Fruit fly (Drosophila melanogaster): ENCODE data around the gene Gyc89Db.

Gyc89Db gene

dm6 chr3R:16510128-16510527 lies 33.2 kb downstream of the Gyc89Db start (continued):
- no peak for TF ChIP-seq Scr (GFP tag; IDR thresholded peaks at IDR 0.05; ENCODE audit: partially characterized antibody)
- TF ChIP-seq Hand (GFP tag; optimal IDR thresholded peaks at IDR 0.05): peak; percentile 1
- no peak for TF ChIP-seq CG11456 (GFP tag; IDR thresholded peaks at IDR 0.05)
- no peak for TF ChIP-seq Mad (GFP tag; optimal IDR thresholded peaks at IDR 0.05)
- TF ChIP-seq CG10565 (GFP tag; optimal IDR thresholded peaks at IDR 0.05): no peak
- no peak for TF ChIP-seq disco-r (GFP tag; optimal IDR thresholded peaks at IDR 0.05)
- no peak for TF ChIP-seq trh (GFP tag; optimal IDR thresholded peaks at IDR 0.05)
- TF ChIP-seq pnt (GFP tag; optimal IDR thresholded peaks at IDR 0.05): no peak
- peak; percentile 53 for TF ChIP-seq PHDP (tag; optimal IDR thresholded peaks at IDR 0.05)
- peak; percentile 67 for TF ChIP-seq CG18262 (tag; optimal IDR thresholded peaks at IDR 0.05)
- TF ChIP-seq lab (GFP tag; optimal IDR thresholded peaks at IDR 0.05): peak; percentile 56
- no peak for TF ChIP-seq Dek (tag; optimal IDR thresholded peaks at IDR 0.05)
- no peak for TF ChIP-seq Hmx (GFP tag; optimal IDR thresholded peaks at IDR 0.05)
- peak; percentile 23 for TF ChIP-seq HHEX (GFP tag; optimal IDR thresholded peaks at IDR 0.05)
- TF ChIP-seq CG12942 (GFP tag; optimal IDR thresholded peaks at IDR 0.05): no peak
- TF ChIP-seq Deaf1 (tag; optimal IDR thresholded peaks at IDR 0.05): peak; percentile 11
- TF ChIP-seq CG15011 (GFP tag; optimal IDR thresholded peaks at IDR 0.05): peak; percentile 15
- no peak for TF ChIP-seq nau (GFP tag; optimal IDR thresholded peaks at IDR 0.05)
- TF ChIP-seq vvl (GFP tag; IDR thresholded peaks at IDR 0.05): 0 out of 2 replicates have a peak, but pooled peaks have one; percentile 22
- peak in 1 of 2 experiments; percentile 60 for TF ChIP-seq Hr51 (GFP tag; optimal IDR thresholded peaks at IDR 0.05)
- TF ChIP-seq CG17328 (GFP tag; IDR thresholded peaks at IDR 0.05): peak; percentile 21; the same call in 1 of the 2 replicates
- TF ChIP-seq prd (optimal IDR thresholded peaks at IDR 0.05): no peak
- TF ChIP-seq prd (GFP tag; IDR thresholded peaks at IDR 0.05): no peak
- TF ChIP-seq chinmo (GFP tag; IDR thresholded peaks at IDR 0.05; ENCODE audit: partially characterized antibody): no peak
- TF ChIP-seq CG17186 (GFP tag; optimal IDR thresholded peaks at IDR 0.05): no peak
- peak; percentile 82 for TF ChIP-seq sens (GFP tag)
- no peak for TF ChIP-seq CG10366 (GFP tag; IDR thresholded peaks at IDR 0.05)
- TF ChIP-seq HmgZ (tag; optimal IDR thresholded peaks at IDR 0.05): no peak
- TF ChIP-seq ems (GFP tag; optimal IDR thresholded peaks at IDR 0.05): no peak
- no peak for TF ChIP-seq sd (tag; optimal IDR thresholded peaks at IDR 0.05)
- TF ChIP-seq lola (GFP tag; optimal IDR thresholded peaks at IDR 0.05): peak in 1 of 3 experiments; percentile 49
- peak; percentile 43 for TF ChIP-seq CG13424 (tag; optimal IDR thresholded peaks at IDR 0.05)
- TF ChIP-seq CG11093 (GFP tag; IDR thresholded peaks at IDR 0.05): no peak
- no peak for TF ChIP-seq emc (GFP tag; optimal IDR thresholded peaks at IDR 0.05)
- TF ChIP-seq CG6791 (GFP tag; IDR thresholded peaks at IDR 0.05; ENCODE audit: partially characterized antibody): no peak
- no peak for TF ChIP-seq CG11560 (tag; IDR thresholded peaks at IDR 0.05)
- no peak for TF ChIP-seq Dbx (GFP tag; IDR thresholded peaks at IDR 0.05)
- no peak for TF ChIP-seq inv (GFP tag; IDR thresholded peaks at IDR 0.05; ENCODE audit: partially characterized antibody)
- no peak for TF ChIP-seq Meics (GFP tag; optimal IDR thresholded peaks at IDR 0.05)
- TF ChIP-seq Eip74EF (GFP tag; optimal IDR thresholded peaks at IDR 0.05): peak in 1 of 2 experiments; percentile 13
- TF ChIP-seq HmgD (GFP tag; optimal IDR thresholded peaks at IDR 0.05): no peak
- TF ChIP-seq CG11695 (GFP tag; IDR thresholded peaks at IDR 0.05): peak; percentile 29; the same call in 1 of the 3 replicates
- peak; percentile 46 for TF ChIP-seq grau (tag; optimal IDR thresholded peaks at IDR 0.05)
- peak; percentile 16 for TF ChIP-seq CG9817 (tag; optimal IDR thresholded peaks at IDR 0.05)
- no peak for TF ChIP-seq Fer2 (tag; optimal IDR thresholded peaks at IDR 0.05)
- no peak for TF ChIP-seq NFAT (GFP tag; IDR thresholded peaks at IDR 0.05)
- peak; percentile 35 for TF ChIP-seq dmrt11E (tag; optimal IDR thresholded peaks at IDR 0.05)
- no peak for TF ChIP-seq CG12769 (tag; optimal IDR thresholded peaks at IDR 0.05)
- TF ChIP-seq CG6272 (GFP tag; IDR thresholded peaks at IDR 0.05): no peak
- TF ChIP-seq bsh (GFP tag; optimal IDR thresholded peaks at IDR 0.05): peak in 1 of 2 experiments; percentile 69

All from whole organism, embryonic.